1 worm cellular context compared by ENCODE assay signal in genomic region chrX:13754498-13754897, ce11.
TF ChIP-seq lines count a peak whose summit lies in the region.

No protein-coding gene starts in this region.

TF ChIP-seq in whole organism, L1 larva, 84 proteins besides CTCF, POLR2A, EP300 and RAD21 (continued from another document):
- TF ChIP-seq pag-3 (tag; optimal IDR thresholded peaks at IDR 0.05; lab: Kevin White, UChicago; ENCODE audit: borderline replicate concordance, insufficient read depth) (no peak), nhr-85 (tag; lab: Kevin White, UChicago) (peak; percentile 66), F16B12.6 (tag; optimal IDR thresholded peaks at IDR 0.05; lab: Kevin White, UChicago) (no peak), vab-15 (tag; optimal IDR thresholded peaks at IDR 0.05; lab: Kevin White, UChicago) (no peak), hlh-17 (GFP tag; optimal IDR thresholded peaks at IDR 0.05; lab: Kevin White, UChicago; ENCODE audit: borderline replicate concordance) (no peak), fkh-8 (tag; optimal IDR thresholded peaks at IDR 0.05; lab: Kevin White, UChicago) (no peak), C04F5.9 (tag; optimal IDR thresholded peaks at IDR 0.05; lab: Kevin White, UChicago) (no peak), blmp-1 (tag; optimal IDR thresholded peaks at IDR 0.05; lab: Kevin White, UChicago) (peak; percentile 82), zip-4 (GFP tag; optimal IDR thresholded peaks at IDR 0.05; lab: Kevin White, UChicago) (no peak), nhr-11 (tag; optimal IDR thresholded peaks at IDR 0.05; lab: Kevin White, UChicago) (no peak), mdl-1 (tag; optimal IDR thresholded peaks at IDR 0.05; lab: Kevin White, UChicago) (peak in 1 of 2 experiments; percentile 25), fkh-4 (tag; optimal IDR thresholded peaks at IDR 0.05; lab: Kevin White, UChicago; ENCODE audit: borderline replicate concordance) (no peak), dpl-1 (GFP tag; optimal IDR thresholded peaks at IDR 0.05; lab: Kevin White, UChicago) (peak in 1 of 3 experiments; percentile 6), ceh-63 (GFP tag; optimal IDR thresholded peaks at IDR 0.05; lab: Kevin White, UChicago) (no peak), tbx-2 (tag; optimal IDR thresholded peaks at IDR 0.05; lab: Kevin White, UChicago) (peak; percentile 6), nhr-76 (tag; optimal IDR thresholded peaks at IDR 0.05; lab: Kevin White, UChicago) (no peak), nhr-84 (tag; optimal IDR thresholded peaks at IDR 0.05; lab: Kevin White, UChicago) (no peak), alr-1 (tag; optimal IDR thresholded peaks at IDR 0.05; lab: Kevin White, UChicago; ENCODE audit: borderline replicate concordance) (no peak), pax-3 (tag; optimal IDR thresholded peaks at IDR 0.05; lab: Kevin White, UChicago) (no peak), snu-23 (GFP tag; optimal IDR thresholded peaks at IDR 0.05; lab: Kevin White, UChicago) (peak; percentile 71), ceh-8 (GFP tag; optimal IDR thresholded peaks at IDR 0.05; lab: Kevin White, UChicago) (no peak), sox-4 (tag; optimal IDR thresholded peaks at IDR 0.05; lab: Kevin White, UChicago) (no peak), unc-130 (tag; optimal IDR thresholded peaks at IDR 0.05; lab: Kevin White, UChicago) (peak; percentile 46), ztf-11 (tag; optimal IDR thresholded peaks at IDR 0.05; lab: Kevin White, UChicago) (no peak), unc-62 (GFP tag; optimal IDR thresholded peaks at IDR 0.05; lab: Kevin White, UChicago) (no peak), sptf-1 (tag; optimal IDR thresholded peaks at IDR 0.05; lab: Kevin White, UChicago) (no peak), nhr-77 (tag; optimal IDR thresholded peaks at IDR 0.05; lab: Kevin White, UChicago) (no peak), dsc-1 (tag; optimal IDR thresholded peaks at IDR 0.05; lab: Kevin White, UChicago) (peak; percentile 6), lsy-2 (tag; optimal IDR thresholded peaks at IDR 0.05; lab: Kevin White, UChicago) (peak in 1 of 2 experiments; percentile 25), aly-2 (tag; optimal IDR thresholded peaks at IDR 0.05; lab: Kevin White, UChicago) (no peak), nhr-19 (GFP tag; conservative IDR thresholded peaks at IDR 0.05; lab: Robert Waterston, UW) (0 out of 2 replicates have a peak, but pooled peaks have one; percentile 17), unc-86 (tag; optimal IDR thresholded peaks at IDR 0.05; lab: Kevin White, UChicago) (no peak), snpc-4 (tag; optimal IDR thresholded peaks at IDR 0.05; lab: Kevin White, UChicago) (no peak), pqm-1 (tag; optimal IDR thresholded peaks at IDR 0.05; lab: Kevin White, UChicago) (no peak), swsn-7 (tag; optimal IDR thresholded peaks at IDR 0.05; lab: Kevin White, UChicago) (peak; percentile 32), efl-3 (GFP tag; optimal IDR thresholded peaks at IDR 0.05; lab: Kevin White, UChicago) (no peak), nhr-28 (tag; optimal IDR thresholded peaks at IDR 0.05; lab: Kevin White, UChicago) (no peak), egl-13 (tag; optimal IDR thresholded peaks at IDR 0.05; lab: Kevin White, UChicago) (no peak), grh-1 (GFP tag; IDR thresholded peaks at IDR 0.05; lab: Robert Waterston, UW) (no peak)
